Worm (Caenorhabditis elegans) whole organism, L4 larva: Measurements from ENCODE around the gene pfk-1.2.

Experiments used
- D1046.2 ChIP-seq: fragments of 200-800 bp; sonication (Bioruptor generic); IDR thresholded peaks from 2 replicates; pipeline ENCODE4 v1.3.6; 2022; ENCODE audit warnings: missing genetic modification characterization, missing compliant biosample characterization
- F10B5.3 ChIP-seq: sonication (generic microtip); optimal IDR thresholded peaks from 2 replicates; lab custom pipeline; 2016; ENCODE audit warnings: mild to moderate bottlenecking, missing genetic modification characterization, missing compliant biosample characterization
- F37D6.2 ChIP-seq: sonication (generic microtip); optimal IDR thresholded peaks from 2 replicates; lab custom pipeline; 2016; ENCODE audit warnings: mild to moderate bottlenecking, missing genetic modification characterization, missing compliant biosample characterization
- F44E2.7 ChIP-seq: fragments of 200-800 bp; sonication (Bioruptor generic); IDR thresholded peaks from 2 replicates; pipeline ENCODE4 v2.1.2; 2022; ENCODE audit warnings: missing genetic modification characterization, missing compliant biosample characterization
- F49E8.2 ChIP-seq: sonication (generic microtip); optimal IDR thresholded peaks from 2 replicates; lab custom pipeline; 2016; ENCODE audit warnings: missing compliant biosample characterization, mild to moderate bottlenecking, missing genetic modification characterization, borderline replicate concordance
- T26A8.4 ChIP-seq: fragments of 200-800 bp; sonication (Bioruptor generic); IDR thresholded peaks from 2 replicates; pipeline ENCODE4 v1.3.6; 2022; ENCODE audit warnings: missing genetic modification characterization, missing compliant biosample characterization
- ZK546.5 ChIP-seq, 2 experiments: sonication (generic microtip); optimal IDR thresholded peaks; 2 replicates each; lab custom pipeline; 2017; ENCODE audit warnings: missing biosample characterization in 2 of 2, missing genetic modification characterization in 2 of 2
- ama-1 ChIP-seq: fragments of 150-350 bp; optimal IDR thresholded peaks from 2 replicates; lab custom pipeline; 2014; ENCODE audit warnings: inconsistent platforms, mixed read lengths
- arid-1 ChIP-seq: fragments of 200-800 bp; sonication (Bioruptor generic); conservative IDR thresholded peaks from 2 replicates; pipeline ENCODE4 v1.3.6; 2022; ENCODE audit warnings: missing genetic modification reagents, missing genetic modification characterization, missing compliant biosample characterization
- ceh-32 ChIP-seq: sonication (generic microtip); optimal IDR thresholded peaks from 2 replicates; lab custom pipeline; 2016; ENCODE audit warnings: mild to moderate bottlenecking, missing genetic modification characterization, missing compliant biosample characterization; ENCODE audit not compliant: poor library complexity
- ceh-44 ChIP-seq: fragments of 200-800 bp; sonication (Bioruptor generic); IDR thresholded peaks from 2 replicates; pipeline ENCODE4 v1.3.6; 2022; ENCODE audit warnings: missing genetic modification reagents, missing genetic modification characterization, missing compliant biosample characterization
- ceh-62 ChIP-seq: sonication (generic microtip); optimal IDR thresholded peaks from 2 replicates; lab custom pipeline; 2017; ENCODE audit warnings: missing biosample characterization, missing genetic modification characterization
- cey-2 ChIP-seq: sonication (generic microtip); optimal IDR thresholded peaks from 3 replicates; lab custom pipeline; 2017; ENCODE audit warnings: missing genetic modification characterization, mild to moderate bottlenecking, missing compliant biosample characterization, antibody characterized with exemption, borderline replicate concordance; ENCODE audit not compliant: insufficient read depth
- daf-8 ChIP-seq: fragments of 200-800 bp; sonication (Bioruptor generic); IDR thresholded peaks from 2 replicates; pipeline ENCODE4 v1.3.6; 2022; ENCODE audit warnings: missing genetic modification characterization, missing compliant biosample characterization
- dmd-6 ChIP-seq: fragments of 200-800 bp; sonication (Bioruptor generic); IDR thresholded peaks from 2 replicates; pipeline ENCODE4 v1.3.6; 2022; ENCODE audit warnings: missing genetic modification reagents, missing genetic modification characterization, missing compliant biosample characterization
- dmd-8 ChIP-seq: fragments of 200-800 bp; sonication (Bioruptor generic); IDR thresholded peaks from 2 replicates; pipeline ENCODE4 v1.3.6; 2022; ENCODE audit warnings: missing genetic modification characterization, missing compliant biosample characterization
- dve-1 ChIP-seq: sonication (generic microtip); optimal IDR thresholded peaks from 2 replicates; lab custom pipeline; 2017; ENCODE audit warnings: antibody characterized with exemption, mild to moderate bottlenecking, missing genetic modification characterization, missing compliant biosample characterization; ENCODE audit not compliant: insufficient read depth
- egl-27 ChIP-seq: sonication (generic microtip); optimal IDR thresholded peaks from 3 replicates; lab custom pipeline; 2017; ENCODE audit warnings: missing biosample characterization, missing genetic modification reagents, missing genetic modification characterization
- egl-43 ChIP-seq: fragments of 200-800 bp; sonication (Bioruptor generic); IDR thresholded peaks from 2 replicates; pipeline ENCODE4 v1.3.6; 2022; ENCODE audit warnings: missing genetic modification reagents, missing genetic modification characterization, missing compliant biosample characterization
- gei-8 ChIP-seq: fragments of 200-800 bp; sonication (Bioruptor generic); optimal IDR thresholded peaks from 2 replicates; lab custom pipeline; 2018; ENCODE audit warnings: mild to moderate bottlenecking, missing genetic modification characterization, missing compliant biosample characterization
- hif-1 ChIP-seq, 2 experiments: sonication (generic microtip); optimal IDR thresholded peaks; 2 replicates each; lab custom pipeline; 2016 to 2017; ENCODE audit warnings: missing compliant biosample characterization in 2 of 2, missing genetic modification characterization in 2 of 2, missing genetic modification reagents in 2 of 2, missing genotype in 2 of 2, mild to moderate bottlenecking in 1 of 2
- hlh-11 ChIP-seq: fragments of 200-800 bp; sonication (Bioruptor generic); optimal IDR thresholded peaks from 2 replicates; lab custom pipeline; 2018; ENCODE audit warnings: mild to moderate bottlenecking, missing genetic modification characterization, missing compliant biosample characterization
- hmg-1.1 ChIP-seq: fragments of 200-800 bp; sonication (Bioruptor generic); IDR thresholded peaks from 2 replicates; pipeline ENCODE4 v1.3.6; 2022; ENCODE audit warnings: missing genetic modification reagents, missing genetic modification characterization, missing compliant biosample characterization
- lim-7 ChIP-seq: fragments of 200-800 bp; sonication (Bioruptor generic); IDR thresholded peaks from 2 replicates; pipeline ENCODE4 v1.3.6; 2022; ENCODE audit warnings: missing genetic modification characterization, missing compliant biosample characterization
- lin-15B ChIP-seq: fragments of 150-350 bp; sonication (generic microtip); optimal IDR thresholded peaks from 3 replicates; lab custom pipeline; 2014; ENCODE audit warnings: missing biosample characterization, missing genetic modification characterization
- lin-29 ChIP-seq: fragments of 200-800 bp; sonication (Bioruptor generic); IDR thresholded peaks from 2 replicates; pipeline ENCODE4 v1.3.6; 2022; ENCODE audit warnings: missing genetic modification reagents, missing genetic modification characterization, missing compliant biosample characterization
- mdl-1 ChIP-seq, 2 experiments: fragments of 150-350 bp in 1 of 2; sonication (generic microtip) in 1 of 2; optimal IDR thresholded peaks; 2 replicates each; lab custom pipeline; 2014 to 2017; ENCODE audit warnings: missing biosample characterization in 2 of 2, missing genetic modification characterization in 2 of 2
- mdt-29 ChIP-seq: fragments of 200-800 bp; sonication (Bioruptor generic); IDR thresholded peaks from 2 replicates; pipeline ENCODE4 v1.3.6; 2022; ENCODE audit warnings: missing genetic modification reagents, missing genetic modification characterization, missing compliant biosample characterization
- mes-2 ChIP-seq: sonication (generic microtip); optimal IDR thresholded peaks from 2 replicates; lab custom pipeline; 2016; ENCODE audit warnings: missing genotype, mild to moderate bottlenecking, missing genetic modification characterization, missing compliant biosample characterization; ENCODE audit not compliant: poor library complexity, severe bottlenecking
- mxl-3 ChIP-seq: fragments of 200-800 bp; sonication (Bioruptor generic); optimal IDR thresholded peaks from 2 replicates; lab custom pipeline; 2018; ENCODE audit warnings: mild to moderate bottlenecking, missing genetic modification characterization, missing compliant biosample characterization
- nhr-10 ChIP-seq: fragments of 150-350 bp; optimal IDR thresholded peaks from 2 replicates; lab custom pipeline; 2014; ENCODE audit warnings: missing biosample characterization, missing genetic modification characterization
- nhr-11 ChIP-seq: fragments of 150-350 bp; optimal IDR thresholded peaks from 2 replicates; lab custom pipeline; 2014; ENCODE audit warnings: missing biosample characterization, missing genetic modification characterization
- nhr-42 ChIP-seq: fragments of 200-800 bp; sonication (Bioruptor generic); IDR thresholded peaks from 2 replicates; pipeline ENCODE4 v1.3.6; 2022; ENCODE audit warnings: missing genetic modification characterization, missing compliant biosample characterization
- nhr-48 ChIP-seq: sonication (generic microtip); optimal IDR thresholded peaks from 2 replicates; lab custom pipeline; 2016; ENCODE audit warnings: mild to moderate bottlenecking, missing genetic modification characterization, missing compliant biosample characterization
- nhr-6 ChIP-seq: fragments of 150-350 bp; optimal IDR thresholded peaks from 2 replicates; lab custom pipeline; 2014; ENCODE audit warnings: missing biosample characterization, missing genetic modification characterization
- nhr-76 ChIP-seq: fragments of 150-350 bp; optimal IDR thresholded peaks from 2 replicates; lab custom pipeline; 2014; ENCODE audit warnings: missing biosample characterization, missing genetic modification characterization
- nhr-77 ChIP-seq: fragments of 150-350 bp; optimal IDR thresholded peaks from 2 replicates; lab custom pipeline; 2014; ENCODE audit warnings: missing biosample characterization, missing genetic modification characterization
- php-3 ChIP-seq: fragments of 200-800 bp; sonication (Bioruptor generic); IDR thresholded peaks from 2 replicates; pipeline ENCODE4 v1.3.6; 2022; ENCODE audit warnings: missing genetic modification reagents, missing genetic modification characterization, missing compliant biosample characterization
- pqm-1 ChIP-seq: sonication (generic microtip); optimal IDR thresholded peaks from 2 replicates; lab custom pipeline; 2017; ENCODE audit warnings: missing biosample characterization, missing genetic modification characterization
- rbr-2 ChIP-seq: sonication (generic microtip); optimal IDR thresholded peaks from 2 replicates; lab custom pipeline; 2016; ENCODE audit warnings: missing genotype, missing genetic modification characterization, missing compliant biosample characterization
- saeg-2 ChIP-seq: fragments of 200-800 bp; sonication (Bioruptor generic); IDR thresholded peaks from 2 replicates; pipeline ENCODE4 v1.3.6; 2022; ENCODE audit warnings: missing genetic modification reagents, missing genetic modification characterization, missing compliant biosample characterization
- skn-1 ChIP-seq: fragments of 150-350 bp; optimal IDR thresholded peaks from 2 replicates; lab custom pipeline; 2014; ENCODE audit warnings: missing biosample characterization, missing genetic modification characterization
- tra-1 ChIP-seq: fragments of 200-800 bp; sonication (Bioruptor generic); IDR thresholded peaks from 2 replicates; pipeline ENCODE4 v1.3.6; 2022; ENCODE audit warnings: missing genetic modification reagents, missing genetic modification characterization, missing compliant biosample characterization
- unc-130 ChIP-seq: sonication (generic microtip); optimal IDR thresholded peaks from 2 replicates; lab custom pipeline; 2016; ENCODE audit warnings: missing genetic modification reagents, missing genetic modification characterization, missing compliant biosample characterization
- vab-7 ChIP-seq: fragments of 200-800 bp; sonication (Bioruptor generic); IDR thresholded peaks from 2 replicates; pipeline ENCODE4 v1.3.6; 2022; ENCODE audit warnings: missing genetic modification reagents, missing genetic modification characterization, missing compliant biosample characterization
- zfp-2 ChIP-seq: sonication (generic microtip); optimal IDR thresholded peaks from 2 replicates; lab custom pipeline; 2016; ENCODE audit warnings: mild to moderate bottlenecking, missing genetic modification characterization, missing compliant biosample characterization
- zfp-3 ChIP-seq: fragments of 200-800 bp; sonication (Bioruptor generic); conservative IDR thresholded peaks from 2 replicates; pipeline ENCODE4 v1.3.6; 2022; ENCODE audit warnings: missing genetic modification reagents, missing genetic modification characterization, missing compliant biosample characterization
- ztf-7 ChIP-seq: fragments of 150-350 bp; optimal IDR thresholded peaks from 2 replicates; lab custom pipeline; 2014; ENCODE audit warnings: missing biosample characterization, missing genetic modification characterization

pfk-1.2 gene

ce11 chrV:9546042-9546581, 14.5 kb downstream of the pfk-1.2 start, which contains the start of gene C50F4.6:
Gene C50F4.6, plus strand, starts transcription at chrV:9546092.
- TF ChIP-seq zfp-2 (tag; lab: Kevin White, UChicago) (no peak), lin-15B (tag; lab: Kevin White, UChicago) (no peak), nhr-77 (tag; lab: Kevin White, UChicago) (peak; percentile 9), arid-1 (GFP tag; lab: Robert Waterston, UW) (0 out of 2 replicates have a peak, but pooled peaks have one; percentile 22), hmg-1.1 (GFP tag; lab: Robert Waterston, UW) (peak; percentile 41; the same call in 1 of the 2 replicates), ama-1 (lab: Kevin White, UChicago) (peak; percentile 64), dve-1 (tag; lab: Kevin White, UChicago) (peak; percentile 0), zfp-3 (GFP tag; lab: Robert Waterston, UW) (peak; percentile 58; the same call in 1 of the 2 replicates)

- TF ChIP-seq mes-2: peak; percentile 95
- TF ChIP-seq vab-7: peak; percentile 92
- no peak for TF ChIP-seq F44E2.7
- TF ChIP-seq lim-7 (GFP tag; lab: Robert Waterston, UW): no peak
- peak; percentile 91 for TF ChIP-seq F10B5.3
- TF ChIP-seq egl-43 (GFP tag; lab: Robert Waterston, UW): peak; percentile 95
- peak; percentile 74 to 97 for TF ChIP-seq mdl-1 (tag; optimal IDR thresholded peaks at IDR 0.05; lab: Kevin White, UChicago)
- TF ChIP-seq F37D6.2 (tag; lab: Kevin White, UChicago): peak; percentile 97
- peak; percentile 100 for TF ChIP-seq nhr-11 (tag; lab: Kevin White, UChicago)
- TF ChIP-seq nhr-6: peak; percentile 98
- peak; percentile 90 for TF ChIP-seq ztf-7
- peak; percentile 91; the same call in 1 of the 2 replicates for TF ChIP-seq D1046.2
- no peak for TF ChIP-seq dmd-8 (GFP tag; lab: Robert Waterston, UW)
- peak; percentile 98 for TF ChIP-seq tra-1 (GFP tag; lab: Robert Waterston, UW)
- TF ChIP-seq cey-2 (tag; lab: Kevin White, UChicago): peak; percentile 88
- peak; percentile 27 for TF ChIP-seq egl-27
- peak; percentile 85; the same call in 1 of the 2 replicates for TF ChIP-seq daf-8 (GFP tag; lab: Robert Waterston, UW)
- peak; percentile 96 for TF ChIP-seq nhr-48 (tag; lab: Kevin White, UChicago)
- TF ChIP-seq php-3: peak; percentile 94
- TF ChIP-seq hlh-11 (tag; lab: Kevin White, UChicago): peak; percentile 99
- TF ChIP-seq nhr-42 (GFP tag; lab: Robert Waterston, UW): peak; percentile 97
- TF ChIP-seq rbr-2 (tag; lab: Kevin White, UChicago): peak; percentile 99
- TF ChIP-seq ceh-32 (tag; lab: Kevin White, UChicago): peak; percentile 82
- no peak for TF ChIP-seq unc-130 (GFP tag; lab: Kevin White, UChicago)
- peak; percentile 99 for TF ChIP-seq dmd-6
- peak; percentile 96 for TF ChIP-seq saeg-2 (GFP tag; lab: Robert Waterston, UW)
- peak; percentile 98 for TF ChIP-seq T26A8.4 (GFP tag; lab: Robert Waterston, UW)
- peak; percentile 99 for TF ChIP-seq mxl-3 (GFP tag; lab: Kevin White, UChicago)
- no peak for TF ChIP-seq ceh-44 (GFP tag; lab: Robert Waterston, UW)
- TF ChIP-seq ZK546.5 (tag; optimal IDR thresholded peaks at IDR 0.05; lab: Kevin White, UChicago): peak in 1 of 2 experiments; percentile 79
- peak; percentile 82 to 93 for TF ChIP-seq hif-1 (tag; optimal IDR thresholded peaks at IDR 0.05; lab: Kevin White, UChicago)
- peak; percentile 85 for TF ChIP-seq nhr-76 (tag; lab: Kevin White, UChicago)
- TF ChIP-seq nhr-10: peak; percentile 73
- TF ChIP-seq lin-29 (GFP tag; lab: Robert Waterston, UW): peak; percentile 95
- no peak for TF ChIP-seq F49E8.2 (tag; lab: Kevin White, UChicago)
- TF ChIP-seq mdt-29: peak; percentile 94
- peak; percentile 17 for TF ChIP-seq gei-8 (GFP tag; lab: Kevin White, UChicago)
- TF ChIP-seq pqm-1 (tag; lab: Kevin White, UChicago): peak; percentile 91
- TF ChIP-seq arid-1 (GFP tag; lab: Robert Waterston, UW): peak; percentile 92
- TF ChIP-seq ceh-62 (tag; lab: Kevin White, UChicago): no peak
- peak; percentile 78 for TF ChIP-seq skn-1 (tag; lab: Kevin White, UChicago)
These were observed 15.3 kb downstream of the pfk-1.2 start, which contains the start of gene his-37 for ce11 chrV:9546860-9547269. Gene his-37, plus strand, starts transcription at chrV:9547105.
